Fruit fly (Drosophila melanogaster) whole organism, embryonic: ENCODE results near the gene CG6569.

Source experiments
- Atf3 ChIP-seq: fragments of 200-800 bp; sonication (Bioruptor generic); optimal IDR thresholded peaks from 3 replicates; lab custom pipeline; 2016; ENCODE audit warnings: missing biosample characterization, missing genetic modification characterization
- Atf6 ChIP-seq: fragments of 200-800 bp; sonication (Bioruptor generic); IDR thresholded peaks from 2 replicates; pipeline ENCODE4 v1.3.6; 2022; ENCODE audit warnings: missing biosample characterization, missing genetic modification characterization
- Blimp-1 ChIP-seq: fragments of 200-800 bp; sonication (Bioruptor generic); optimal IDR thresholded peaks from 3 replicates; lab custom pipeline; 2018; ENCODE audit warnings: missing biosample characterization, missing genetic modification characterization, mild to moderate bottlenecking, moderate library complexity, missing genetic modification reagents
- CG12299 ChIP-seq: fragments of 200-800 bp; sonication (Bioruptor generic); optimal IDR thresholded peaks from 2 replicates; lab custom pipeline; 2018; ENCODE audit warnings: missing biosample characterization, mild to moderate bottlenecking, missing genetic modification characterization
- CG12744 ChIP-seq: fragments of 200-800 bp; sonication (Bioruptor generic); optimal IDR thresholded peaks from 2 replicates; lab custom pipeline; 2016; ENCODE audit warnings: missing biosample characterization, missing genetic modification characterization
- CG13287 ChIP-seq: fragments of 200-800 bp; sonication (Bioruptor generic); IDR thresholded peaks from 2 replicates; pipeline ENCODE4 v1.3.6; 2022; ENCODE audit warnings: missing biosample characterization, missing genetic modification characterization; ENCODE audit not compliant: partially characterized antibody
- CG16779 ChIP-seq: fragments of 200-800 bp; sonication (Bioruptor generic); IDR thresholded peaks from 2 replicates; pipeline ENCODE4 v1.3.6; 2022; ENCODE audit warnings: missing biosample characterization, missing genetic modification characterization
- CG17568 ChIP-seq: fragments of 200-800 bp; sonication (Bioruptor generic); optimal IDR thresholded peaks from 2 replicates; lab custom pipeline; 2018; ENCODE audit warnings: missing biosample characterization, mild to moderate bottlenecking, missing genetic modification characterization, moderate library complexity
- CG2120 ChIP-seq: fragments of 200-800 bp; sonication (Bioruptor generic); optimal IDR thresholded peaks from 3 replicates; lab custom pipeline; 2016; ENCODE audit warnings: missing biosample characterization, missing genetic modification characterization
- CG31224 ChIP-seq: fragments of 200-800 bp; sonication (Bioruptor generic); IDR thresholded peaks from 2 replicates; pipeline ENCODE4 v1.3.6; 2022; ENCODE audit warnings: missing biosample characterization, missing genetic modification characterization
- CG32532 ChIP-seq: fragments of 200-800 bp; sonication (Bioruptor generic); IDR thresholded peaks from 2 replicates; pipeline ENCODE4 v1.3.6; 2022; ENCODE audit warnings: missing biosample characterization, missing genetic modification characterization
- CG8765 ChIP-seq: fragments of 200-800 bp; sonication (Bioruptor generic); IDR thresholded peaks from 2 replicates; pipeline ENCODE4 v1.3.6; 2022; ENCODE audit warnings: missing biosample characterization, missing genetic modification characterization
- CG9215 ChIP-seq: fragments of 200-800 bp; sonication (Bioruptor generic); IDR thresholded peaks from 2 replicates; pipeline ENCODE4 v1.3.6; 2022; ENCODE audit warnings: missing biosample characterization, missing genetic modification characterization
- D19A ChIP-seq: fragments of 200-800 bp; optimal IDR thresholded peaks from 3 replicates; lab custom pipeline; 2019; ENCODE audit warnings: missing biosample characterization, mild to moderate bottlenecking, missing genetic modification characterization, moderate library complexity
- Deaf1 ChIP-seq: fragments of 200-800 bp; optimal IDR thresholded peaks from 3 replicates; lab custom pipeline; 2019; ENCODE audit warnings: missing biosample characterization, mild to moderate bottlenecking, missing genetic modification characterization, moderate library complexity
- Dfd ChIP-seq, 2 experiments: fragments of >200 bp; optimal IDR thresholded peaks; 2 replicates each; lab custom pipeline; 2017; ENCODE audit warnings: missing biosample characterization in 2 of 2, missing genetic modification characterization in 2 of 2
- Dp ChIP-seq: fragments of 200-800 bp; sonication (Bioruptor generic); optimal IDR thresholded peaks from 2 replicates; lab custom pipeline; 2018; ENCODE audit warnings: missing biosample characterization, mild to moderate bottlenecking, missing genetic modification characterization, moderate library complexity
- Drgx ChIP-seq: fragments of 200-800 bp; sonication (Bioruptor generic); IDR thresholded peaks from 2 replicates; pipeline ENCODE4 v1.3.6; 2022; ENCODE audit warnings: missing biosample characterization, missing genetic modification characterization
- E2f1 ChIP-seq: fragments of 200-800 bp; sonication (Bioruptor generic); IDR thresholded peaks from 2 replicates; pipeline ENCODE4 v1.3.6; 2022; ENCODE audit warnings: missing biosample characterization, missing genetic modification characterization
- HLHmδ ChIP-seq: fragments of 200-800 bp; sonication (Bioruptor generic); optimal IDR thresholded peaks from 2 replicates; lab custom pipeline; 2018; ENCODE audit warnings: missing biosample characterization, mild to moderate bottlenecking, missing genetic modification characterization, moderate library complexity
- Hmx ChIP-seq: fragments of 200-800 bp; sonication (Bioruptor generic); optimal IDR thresholded peaks from 2 replicates; lab custom pipeline; 2016; ENCODE audit warnings: missing biosample characterization, missing genetic modification characterization
- Lim3 ChIP-seq: fragments of 200-800 bp; sonication (Bioruptor generic); IDR thresholded peaks from 2 replicates; pipeline ENCODE4 v1.3.6; 2022; ENCODE audit warnings: missing biosample characterization, missing genetic modification characterization
- Lpt ChIP-seq: fragments of >200 bp; optimal IDR thresholded peaks from 2 replicates; lab custom pipeline; 2018; ENCODE audit warnings: missing biosample characterization, missing genetic modification characterization
- Mes4 ChIP-seq: fragments of 200-800 bp; sonication (Bioruptor generic); optimal IDR thresholded peaks from 2 replicates; lab custom pipeline; 2016; ENCODE audit warnings: missing biosample characterization, missing genetic modification characterization
- NC2β ChIP-seq: fragments of 200-800 bp; sonication (Bioruptor generic); optimal IDR thresholded peaks from 2 replicates; lab custom pipeline; 2016; ENCODE audit warnings: missing biosample characterization, missing genetic modification characterization
- Nf-YA ChIP-seq: fragments of 200-800 bp; sonication (Bioruptor generic); IDR thresholded peaks from 2 replicates; pipeline ENCODE4 v1.3.6; 2022; ENCODE audit warnings: missing biosample characterization, missing genetic modification characterization
- Optix ChIP-seq: fragments of 200-800 bp; sonication (Bioruptor generic); IDR thresholded peaks from 3 replicates; pipeline ENCODE4 v1.3.6; 2022; ENCODE audit warnings: missing biosample characterization, missing genetic modification characterization
- Pdp1 ChIP-seq, 2 experiments: fragments of 200-800 bp; sonication (Bioruptor generic); optimal IDR thresholded peaks; 3 replicates each; lab custom pipeline; 2016; ENCODE audit warnings: missing biosample characterization in 2 of 2, missing genetic modification characterization in 2 of 2, mild to moderate bottlenecking in 1 of 2, moderate library complexity in 1 of 2
- Scr ChIP-seq: fragments of 200-800 bp; sonication (Bioruptor generic); IDR thresholded peaks from 2 replicates; pipeline ENCODE4 v1.3.6; 2022; ENCODE audit warnings: missing biosample characterization, missing genetic modification characterization; ENCODE audit not compliant: partially characterized antibody
- az2 ChIP-seq: fragments of 200-800 bp; sonication (Bioruptor generic); optimal IDR thresholded peaks from 3 replicates; lab custom pipeline; 2016; ENCODE audit warnings: missing biosample characterization, missing genetic modification characterization
- bcd ChIP-seq: fragments of 200-800 bp; sonication (Bioruptor generic); optimal IDR thresholded peaks from 2 replicates; lab custom pipeline; 2017; ENCODE audit warnings: missing biosample characterization, mild to moderate bottlenecking, missing genetic modification characterization
- br ChIP-seq: fragments of >200 bp; optimal IDR thresholded peaks from 2 replicates; lab custom pipeline; 2017
- btn ChIP-seq: fragments of 200-800 bp; sonication (Bioruptor generic); optimal IDR thresholded peaks from 2 replicates; lab custom pipeline; 2016; ENCODE audit warnings: missing biosample characterization, missing genetic modification characterization
- ci ChIP-seq: fragments of 200-800 bp; sonication (Bioruptor generic); IDR thresholded peaks from 3 replicates; pipeline ENCODE4 v1.3.6; 2022; ENCODE audit warnings: missing biosample characterization, missing genetic modification characterization
- crp ChIP-seq, 2 experiments: fragments of 200-800 bp; sonication (Bioruptor generic); optimal IDR thresholded peaks; 2 replicates in 1 of 2; 3 replicates in 1 of 2; lab custom pipeline; 2017; ENCODE audit warnings: missing biosample characterization in 2 of 2, missing genetic modification characterization in 2 of 2, mild to moderate bottlenecking in 1 of 2, moderate library complexity in 1 of 2
- eyg ChIP-seq: fragments of 200-800 bp; sonication (Bioruptor generic); optimal IDR thresholded peaks from 3 replicates; lab custom pipeline; 2016; ENCODE audit warnings: missing biosample characterization, missing genetic modification characterization
- gt ChIP-seq: fragments of 200-800 bp; sonication (Bioruptor generic); IDR thresholded peaks from 2 replicates; pipeline ENCODE4 v1.3.6; 2022; ENCODE audit warnings: missing biosample characterization, missing genetic modification characterization
- jigr1 ChIP-seq: fragments of 200-800 bp; sonication (Bioruptor generic); IDR thresholded peaks from 3 replicates; pipeline ENCODE4 v1.3.6; 2022; ENCODE audit warnings: missing biosample characterization, missing genetic modification characterization
- jumu ChIP-seq: fragments of 200-800 bp; sonication (Bioruptor generic); optimal IDR thresholded peaks from 3 replicates; lab custom pipeline; 2016; ENCODE audit warnings: missing biosample characterization, missing genetic modification characterization
- kah ChIP-seq: fragments of 200-800 bp; sonication (Bioruptor generic); optimal IDR thresholded peaks from 2 replicates; lab custom pipeline; 2018; ENCODE audit warnings: missing biosample characterization, mild to moderate bottlenecking, missing genetic modification characterization
- mirr ChIP-seq: fragments of 200-800 bp; sonication (Bioruptor generic); optimal IDR thresholded peaks from 3 replicates; lab custom pipeline; 2018; ENCODE audit warnings: missing biosample characterization, mild to moderate bottlenecking, missing genetic modification characterization
- mld ChIP-seq: fragments of 200-800 bp; sonication (Bioruptor generic); IDR thresholded peaks from 3 replicates; pipeline ENCODE4 v1.3.6; 2022; ENCODE audit warnings: missing biosample characterization, missing genetic modification characterization; ENCODE audit not compliant: partially characterized antibody
- oc ChIP-seq: fragments of 200-800 bp; sonication (Bioruptor generic); optimal IDR thresholded peaks from 2 replicates; lab custom pipeline; 2018; ENCODE audit warnings: missing biosample characterization, mild to moderate bottlenecking, missing genetic modification characterization, moderate library complexity
- p53 ChIP-seq: fragments of 200-800 bp; sonication (Bioruptor generic); optimal IDR thresholded peaks from 2 replicates; lab custom pipeline; 2016; ENCODE audit warnings: missing biosample characterization, missing genetic modification characterization
- pb ChIP-seq: fragments of 200-800 bp; sonication (Bioruptor generic); optimal IDR thresholded peaks from 3 replicates; lab custom pipeline; 2016; ENCODE audit warnings: missing biosample characterization, missing genetic modification characterization
- repo ChIP-seq: fragments of 200-800 bp; sonication (Bioruptor generic); optimal IDR thresholded peaks from 2 replicates; lab custom pipeline; 2016; ENCODE audit warnings: missing biosample characterization, missing genetic modification characterization
- rib ChIP-seq: fragments of 200-800 bp; sonication (Bioruptor generic); IDR thresholded peaks from 2 replicates; pipeline ENCODE4 v1.3.6; 2022; ENCODE audit warnings: missing biosample characterization, missing genetic modification characterization
- slp2 ChIP-seq: fragments of 200-800 bp; sonication (Bioruptor generic); optimal IDR thresholded peaks from 2 replicates; lab custom pipeline; 2016; ENCODE audit warnings: missing biosample characterization, missing genetic modification characterization
- stwl ChIP-seq: fragments of 200-800 bp; sonication (Bioruptor generic); optimal IDR thresholded peaks from 3 replicates; lab custom pipeline; 2018; ENCODE audit warnings: missing biosample characterization, mild to moderate bottlenecking, missing genetic modification characterization, moderate library complexity
- vfl ChIP-seq: fragments of 200-800 bp; sonication (Bioruptor generic); optimal IDR thresholded peaks from 2 replicates; lab custom pipeline; 2016; ENCODE audit warnings: missing biosample characterization, missing genetic modification characterization
- wor ChIP-seq: fragments of 200-800 bp; sonication (Bioruptor generic); IDR thresholded peaks from 2 replicates; pipeline ENCODE4 v1.3.6; 2022; ENCODE audit warnings: missing biosample characterization, missing genetic modification characterization
- z ChIP-seq: fragments of 200-800 bp; sonication (Bioruptor generic); IDR thresholded peaks from 3 replicates; pipeline ENCODE4 v1.3.6; 2022; ENCODE audit warnings: missing biosample characterization, missing genetic modification characterization

Gene CG6569

DNA sequence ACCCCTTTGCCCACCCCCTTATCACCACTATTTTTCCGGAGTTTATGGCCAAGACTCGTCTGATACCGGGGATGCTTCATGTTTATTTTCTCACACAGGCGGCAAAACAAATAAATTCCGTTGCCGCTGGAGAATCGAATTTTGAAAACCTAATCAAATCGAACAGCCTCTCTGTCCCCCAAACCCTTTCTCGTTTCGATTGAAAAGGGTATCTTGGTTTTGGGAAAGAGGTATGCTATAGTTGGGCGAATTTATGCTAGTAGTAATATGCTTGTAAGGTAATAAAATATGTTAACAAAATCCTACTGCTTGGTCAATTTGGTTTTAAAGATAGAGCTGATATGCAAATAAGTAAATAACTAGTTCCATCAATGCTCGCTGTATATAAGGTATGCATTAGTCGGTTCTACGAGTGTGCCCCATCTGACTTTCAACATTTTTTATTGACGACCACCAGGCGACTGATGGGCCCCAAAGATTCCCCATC lies 39.6 kb downstream of the CG6569 start (continued):
- TF ChIP-seq Optix (GFP tag; lab: Robert Waterston, UW) = peak; percentile 84
- TF ChIP-seq CG2120 (GFP tag; lab: Kevin White, UChicago) = no peak
- no peak for TF ChIP-seq vfl
- peak; percentile 79 for TF ChIP-seq jumu (GFP tag; lab: Kevin White, UChicago)
- no peak for TF ChIP-seq CG13287 (GFP tag; lab: Robert Waterston, UW)
- no peak for TF ChIP-seq Hmx (GFP tag; lab: Kevin White, UChicago)
- no peak for TF ChIP-seq HLHmδ
- no peak for TF ChIP-seq Dp (GFP tag; lab: Kevin White, UChicago)
- TF ChIP-seq D19A (tag; lab: Kevin White, UChicago) = peak; percentile 95
- peak; percentile 21 for TF ChIP-seq eyg (GFP tag; lab: Kevin White, UChicago)
- TF ChIP-seq kah (GFP tag; lab: Kevin White, UChicago) = no peak
- peak; percentile 81 for TF ChIP-seq az2 (GFP tag; lab: Kevin White, UChicago)
- peak; percentile 81 for TF ChIP-seq oc
- TF ChIP-seq Blimp-1 (GFP tag; lab: Kevin White, UChicago) = peak; percentile 79
- TF ChIP-seq Lim3 (GFP tag; lab: Robert Waterston, UW) = 0 out of 2 replicates have a peak, but pooled peaks have one; percentile 23
- TF ChIP-seq stwl = peak; percentile 10
- TF ChIP-seq E2f1 (GFP tag; lab: Robert Waterston, UW) = peak; percentile 40
- TF ChIP-seq CG12744 (GFP tag; lab: Kevin White, UChicago) = peak; percentile 29
- peak; percentile 24; the same call in 1 of the 2 replicates for TF ChIP-seq CG31224
- peak; percentile 56; the same call in 1 of the 3 replicates for TF ChIP-seq z
- TF ChIP-seq br (lab: Kevin White, UChicago) = no peak
- TF ChIP-seq Atf3 = peak; percentile 81
- peak; percentile 46 for TF ChIP-seq pb
- TF ChIP-seq mirr (GFP tag; lab: Kevin White, UChicago) = no peak
- no peak for TF ChIP-seq crp (GFP tag; optimal IDR thresholded peaks at IDR 0.05; lab: Kevin White, UChicago)
- TF ChIP-seq CG32532 (GFP tag; lab: Robert Waterston, UW) = no peak
- TF ChIP-seq CG17568 = no peak
- TF ChIP-seq CG9215 (GFP tag; lab: Robert Waterston, UW) = no peak
- peak; percentile 38; the same call in 1 of the 2 replicates for TF ChIP-seq CG8765
- TF ChIP-seq mld (GFP tag; lab: Robert Waterston, UW) = peak; percentile 54; the same call in 1 of the 3 replicates
- no peak for TF ChIP-seq rib
- TF ChIP-seq CG16779 (GFP tag; lab: Robert Waterston, UW) = no peak
- no peak for TF ChIP-seq Atf6 (GFP tag; lab: Robert Waterston, UW)
- TF ChIP-seq bcd (GFP tag; lab: Kevin White, UChicago) = peak; percentile 17
- peak; percentile 85 for TF ChIP-seq NC2β (GFP tag; lab: Kevin White, UChicago)
- peak; percentile 34 for TF ChIP-seq p53 (GFP tag; lab: Kevin White, UChicago)
- TF ChIP-seq Mes4 (GFP tag; lab: Kevin White, UChicago) = peak; percentile 85
- TF ChIP-seq repo (GFP tag; lab: Kevin White, UChicago) = no peak
- TF ChIP-seq Drgx (GFP tag; lab: Robert Waterston, UW) = no peak; the same call in 1 of the 2 replicates
- TF ChIP-seq Dfd (GFP tag; optimal IDR thresholded peaks at IDR 0.05; lab: Kevin White, UChicago) = no peak
- peak; percentile 60 for TF ChIP-seq slp2 (GFP tag; lab: Kevin White, UChicago)
- no peak for TF ChIP-seq Lpt
- no peak for TF ChIP-seq CG12299 (tag; lab: Kevin White, UChicago)
- TF ChIP-seq Scr = no peak
- peak; percentile 67; the same call in 2 of the 3 replicates for TF ChIP-seq jigr1 (GFP tag; lab: Robert Waterston, UW)
- TF ChIP-seq Deaf1 = peak; percentile 10
- TF ChIP-seq Nf-YA (GFP tag; lab: Robert Waterston, UW) = no peak
- TF ChIP-seq gt = peak; percentile 55; the same call in 1 of the 2 replicates
- peak; percentile 95 for TF ChIP-seq ci (GFP tag; lab: Robert Waterston, UW)
- peak; percentile 82 for TF ChIP-seq btn
- TF ChIP-seq wor (GFP tag; lab: Robert Waterston, UW) = peak; percentile 83
- peak; percentile 40 to 67 for TF ChIP-seq Pdp1 (GFP tag; optimal IDR thresholded peaks at IDR 0.05; lab: Kevin White, UChicago)
